Worm (Caenorhabditis elegans): ENCODE data around the gene ZK381.2.

DNA sequence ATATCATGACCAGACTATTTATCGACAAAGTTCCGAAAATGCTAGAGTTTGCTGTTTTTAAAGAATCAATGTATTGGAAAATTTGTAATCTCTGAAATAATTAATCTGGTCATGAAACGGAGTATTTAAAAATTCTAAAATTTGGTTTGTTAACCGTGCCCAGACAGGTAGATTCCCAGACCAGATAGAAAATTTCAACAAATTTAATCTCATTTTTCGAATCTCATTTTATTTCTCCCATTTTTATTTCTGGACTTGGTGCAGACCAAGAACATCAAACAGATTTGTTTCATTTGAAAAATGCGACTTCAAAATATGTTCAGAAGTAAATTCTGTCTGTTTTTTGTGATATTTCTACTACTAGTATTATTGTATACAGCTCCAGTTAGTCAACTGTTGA, 42.2 kb upstream of the ZK381.2 start, which contains the start of gene T22D1.1:
- TF ChIP-seq ceh-28 (tag; optimal IDR thresholded peaks at IDR 0.05) (no peak), snpc-4 (tag; optimal IDR thresholded peaks at IDR 0.05) (no peak), ama-1 (optimal IDR thresholded peaks at IDR 0.05) (no peak), nhr-28 (tag; optimal IDR thresholded peaks at IDR 0.05) (no peak)

Data from whole organism, L3 larva.